Fruit fly (Drosophila melanogaster) whole organism, pupa: ENCODE measurements around the gene side-IV.
A peak's percentile ranks its signal among the peaks of the same experiment; 100 is the strongest.

Experiments
- CG10348 ChIP-seq: fragments of 200-800 bp; sonication (Bioruptor generic); IDR thresholded peaks from 2 replicates; pipeline ENCODE4 v1.3.6; 2022; ENCODE audit warnings: missing biosample characterization, missing genetic modification characterization
- CG12605 ChIP-seq: fragments of 200-800 bp; sonication (Bioruptor generic); IDR thresholded peaks from 2 replicates; pipeline ENCODE4 v1.3.6; 2022; ENCODE audit warnings: missing biosample characterization, missing genetic modification characterization
- CG13204 ChIP-seq: fragments of 200-800 bp; sonication (Bioruptor generic); optimal IDR thresholded peaks from 2 replicates; lab custom pipeline; 2018; ENCODE audit warnings: missing biosample characterization, mild to moderate bottlenecking, missing genetic modification characterization, moderate library complexity
- CG14655 ChIP-seq: fragments of 200-800 bp; sonication (Bioruptor generic); optimal IDR thresholded peaks from 3 replicates; lab custom pipeline; 2017; ENCODE audit warnings: mild to moderate bottlenecking, missing biosample characterization, missing genetic modification reagents, missing genetic modification characterization
- CG15710 ChIP-seq: fragments of 200-800 bp; sonication (Bioruptor generic); optimal IDR thresholded peaks from 2 replicates; lab custom pipeline; 2018; ENCODE audit warnings: missing biosample characterization, mild to moderate bottlenecking, missing genetic modification characterization, moderate library complexity
- CG17806 ChIP-seq: fragments of 200-800 bp; sonication (Bioruptor generic); optimal IDR thresholded peaks from 2 replicates; lab custom pipeline; 2018; ENCODE audit warnings: missing biosample characterization, mild to moderate bottlenecking, missing genetic modification characterization, moderate library complexity
- CG32121 ChIP-seq: fragments of 200-800 bp; sonication (Bioruptor generic); IDR thresholded peaks from 2 replicates; pipeline ENCODE4 v1.3.6; 2022; ENCODE audit warnings: missing biosample characterization, missing genetic modification characterization
- CG34367 ChIP-seq: fragments of 200-800 bp; sonication (Bioruptor generic); optimal IDR thresholded peaks from 2 replicates; lab custom pipeline; 2018; ENCODE audit warnings: missing biosample characterization, mild to moderate bottlenecking, missing genetic modification characterization
- CG4496 ChIP-seq: fragments of 200-800 bp; sonication (Bioruptor generic); IDR thresholded peaks from 3 replicates; pipeline ENCODE4 v1.3.6; 2022; ENCODE audit warnings: missing biosample characterization, missing genetic modification characterization
- CG8159 ChIP-seq: fragments of 200-800 bp; sonication (Bioruptor generic); optimal IDR thresholded peaks from 3 replicates; lab custom pipeline; 2018; ENCODE audit warnings: missing biosample characterization, mild to moderate bottlenecking, missing genetic modification characterization, moderate library complexity
- CG8301 ChIP-seq: fragments of 200-800 bp; sonication (Bioruptor generic); optimal IDR thresholded peaks from 2 replicates; lab custom pipeline; 2018; ENCODE audit warnings: missing biosample characterization, mild to moderate bottlenecking, missing genetic modification characterization
- CG9948 ChIP-seq: fragments of 200-800 bp; sonication (Bioruptor generic); optimal IDR thresholded peaks from 2 replicates; lab custom pipeline; 2018; ENCODE audit warnings: missing biosample characterization, mild to moderate bottlenecking, missing genetic modification characterization, moderate library complexity
- D1 ChIP-seq: fragments of 200-800 bp; sonication (Bioruptor generic); optimal IDR thresholded peaks from 2 replicates; lab custom pipeline; 2018; ENCODE audit warnings: missing biosample characterization, mild to moderate bottlenecking, missing genetic modification characterization, moderate library complexity
- EcR ChIP-seq: fragments of 200-800 bp; sonication (Bioruptor generic); optimal IDR thresholded peaks from 3 replicates; lab custom pipeline; 2019; ENCODE audit warnings: missing biosample characterization, missing genetic modification characterization, mild to moderate bottlenecking, moderate library complexity, missing genetic modification reagents
- Ets98B ChIP-seq: fragments of 200-800 bp; sonication (Bioruptor generic); IDR thresholded peaks from 2 replicates; pipeline ENCODE4 v1.3.6; 2022; ENCODE audit warnings: missing biosample characterization, missing genetic modification characterization
- Pif1A ChIP-seq: fragments of 200-800 bp; sonication (Bioruptor generic); optimal IDR thresholded peaks from 3 replicates; lab custom pipeline; 2016; ENCODE audit warnings: missing biosample characterization, missing genetic modification characterization
- Pif1B ChIP-seq: fragments of 200-800 bp; sonication (Bioruptor generic); optimal IDR thresholded peaks from 3 replicates; lab custom pipeline; 2016; ENCODE audit warnings: missing biosample characterization, missing genetic modification characterization
- Snoo ChIP-seq: fragments of 200-800 bp; sonication (Bioruptor generic); optimal IDR thresholded peaks from 3 replicates; lab custom pipeline; 2017; ENCODE audit warnings: missing biosample characterization, mild to moderate bottlenecking, missing genetic modification characterization, inconsistent platforms
- fd96Ca ChIP-seq: fragments of 200-800 bp; sonication (Bioruptor generic); IDR thresholded peaks from 3 replicates; pipeline ENCODE4 v1.3.6; 2022; ENCODE audit warnings: missing biosample characterization, missing genetic modification characterization
- gl ChIP-seq: fragments of 200-800 bp; sonication (Bioruptor generic); optimal IDR thresholded peaks from 2 replicates; lab custom pipeline; 2018; ENCODE audit warnings: missing biosample characterization, mild to moderate bottlenecking, missing genetic modification characterization
- rn ChIP-seq: fragments of 200-800 bp; sonication (Bioruptor generic); IDR thresholded peaks from 2 replicates; pipeline ENCODE4 v1.3.6; 2022; ENCODE audit warnings: missing biosample characterization, missing genetic modification characterization

The side-IV gene

dm6 chr3R:13428341-13429040 lies 21.9 kb upstream of the side-IV start:
- TF ChIP-seq CG32121 (GFP tag; lab: Robert Waterston, UW) (peak; percentile 75), fd96Ca (no peak), Snoo (tag; lab: Kevin White, UChicago) (peak; percentile 35), gl (tag; lab: Kevin White, UChicago) (no peak), CG8301 (tag; lab: Kevin White, UChicago) (peak; percentile 77), Ets98B (GFP tag; lab: Robert Waterston, UW) (peak; percentile 70), CG34367 (tag; lab: Kevin White, UChicago) (peak; percentile 61), CG15710 (tag; lab: Kevin White, UChicago) (peak; percentile 60), CG10348 (GFP tag; lab: Robert Waterston, UW) (peak; percentile 40; the same call in 1 of the 2 replicates), rn (GFP tag; lab: Robert Waterston, UW) (0 out of 2 replicates have a peak, but pooled peaks have one; percentile 24), Pif1A (GFP tag; lab: Kevin White, UChicago) (peak; percentile 71), EcR (GFP tag; lab: Kevin White, UChicago) (no peak), CG4496 (GFP tag; lab: Robert Waterston, UW) (peak; percentile 84), CG8159 (tag; lab: Kevin White, UChicago) (peak; percentile 66), CG12605 (GFP tag; lab: Robert Waterston, UW) (peak; percentile 63), CG17806 (peak; percentile 75), CG9948 (peak; percentile 65), D1 (tag; lab: Kevin White, UChicago) (no peak), CG13204 (GFP tag; lab: Kevin White, UChicago) (no peak), CG14655 (GFP tag; lab: Kevin White, UChicago) (peak; percentile 82), Pif1B (GFP tag; lab: Kevin White, UChicago) (peak; percentile 53)

- TF ChIP-seq CG13204 (GFP tag; lab: Kevin White, UChicago) (peak; percentile 58), CG8301 (tag; lab: Kevin White, UChicago) (peak; percentile 74), Snoo (tag; lab: Kevin White, UChicago) (peak; percentile 77), D1 (tag; lab: Kevin White, UChicago) (peak; percentile 35), CG10348 (GFP tag; lab: Robert Waterston, UW) (0 out of 2 replicates have a peak, but pooled peaks have one; percentile 15), CG8159 (tag; lab: Kevin White, UChicago) (peak; percentile 97), CG32121 (GFP tag; lab: Robert Waterston, UW) (peak; percentile 59; the same call in 1 of the 2 replicates), Ets98B (GFP tag; lab: Robert Waterston, UW) (peak; percentile 73), rn (GFP tag; lab: Robert Waterston, UW) (peak; percentile 39; the same call in 1 of the 2 replicates), CG15710 (tag; lab: Kevin White, UChicago) (peak; percentile 88), Pif1B (GFP tag; lab: Kevin White, UChicago) (peak; percentile 75), Pif1A (GFP tag; lab: Kevin White, UChicago) (peak; percentile 80), gl (tag; lab: Kevin White, UChicago) (peak; percentile 53), CG12605 (GFP tag; lab: Robert Waterston, UW) (peak; percentile 83), CG14655 (GFP tag; lab: Kevin White, UChicago) (peak; percentile 72), CG4496 (GFP tag; lab: Robert Waterston, UW) (peak; percentile 87), CG17806 (peak; percentile 70), CG9948 (peak; percentile 85), CG34367 (tag; lab: Kevin White, UChicago) (peak; percentile 87), fd96Ca (0 out of 3 replicates have a peak, but pooled peaks have one; percentile 30), EcR (GFP tag; lab: Kevin White, UChicago) (no peak)
Measured at dm6 chr3R:13433623-13434022, 16.8 kb upstream of the side-IV start.

- TF ChIP-seq CG14655 (GFP tag; lab: Kevin White, UChicago) (no peak), Snoo (tag; lab: Kevin White, UChicago) (no peak), CG10348 (GFP tag; lab: Robert Waterston, UW) (no peak), D1 (tag; lab: Kevin White, UChicago) (no peak), CG32121 (GFP tag; lab: Robert Waterston, UW) (0 out of 2 replicates have a peak, but pooled peaks have one; percentile 9), CG17806 (no peak), rn (GFP tag; lab: Robert Waterston, UW) (no peak), CG12605 (GFP tag; lab: Robert Waterston, UW) (no peak), Ets98B (GFP tag; lab: Robert Waterston, UW) (no peak), EcR (GFP tag; lab: Kevin White, UChicago) (no peak), CG8159 (tag; lab: Kevin White, UChicago) (no peak), CG13204 (GFP tag; lab: Kevin White, UChicago) (peak; percentile 9), Pif1B (GFP tag; lab: Kevin White, UChicago) (no peak), CG8301 (tag; lab: Kevin White, UChicago) (no peak), Pif1A (GFP tag; lab: Kevin White, UChicago) (no peak)
Measured at dm6 chr3R:13434325-13435168, 15.8 kb upstream of the side-IV start, which contains the start of gene yrt. Gene yrt (minus strand): TSS chr3R:13434984.

dm6 chr3R:13435836-13436235 lies 14.6 kb upstream of the side-IV start:
- TF ChIP-seq gl (tag; lab: Kevin White, UChicago), result no peak
- no peak for TF ChIP-seq Ets98B (GFP tag; lab: Robert Waterston, UW)
- TF ChIP-seq CG34367 (tag; lab: Kevin White, UChicago), result no peak
- TF ChIP-seq CG17806, result no peak
- TF ChIP-seq CG32121 (GFP tag; lab: Robert Waterston, UW), result no peak
- TF ChIP-seq D1 (tag; lab: Kevin White, UChicago), result no peak
- TF ChIP-seq CG12605 (GFP tag; lab: Robert Waterston, UW), result no peak
- no peak for TF ChIP-seq Pif1B (GFP tag; lab: Kevin White, UChicago)
- no peak for TF ChIP-seq Pif1A (GFP tag; lab: Kevin White, UChicago)
